Fruit fly (Drosophila melanogaster) whole organism, embryonic: ENCODE results near the gene CG6800.

Source experiments
- Asciz ChIP-seq: fragments of 200-800 bp; sonication (Bioruptor generic); optimal IDR thresholded peaks from 2 replicates; lab custom pipeline; 2017; ENCODE audit warnings: missing biosample characterization, mild to moderate bottlenecking, missing genetic modification characterization, missing genetic modification reagents
- CG10274 ChIP-seq: fragments of 200-800 bp; sonication (Bioruptor generic); optimal IDR thresholded peaks from 3 replicates; lab custom pipeline; 2017; ENCODE audit warnings: missing biosample characterization, mild to moderate bottlenecking, missing genetic modification characterization
- CG10321 ChIP-seq: fragments of 200-800 bp; sonication (Bioruptor generic); IDR thresholded peaks from 2 replicates; pipeline ENCODE4 v1.3.6; 2022; ENCODE audit warnings: missing biosample characterization, missing genetic modification characterization
- CG10366 ChIP-seq: fragments of 200-800 bp; sonication (Bioruptor generic); IDR thresholded peaks from 2 replicates; pipeline ENCODE4 v1.3.6; 2022; ENCODE audit warnings: missing biosample characterization, missing genetic modification characterization
- CG11723 ChIP-seq: fragments of 200-800 bp; sonication (Bioruptor generic); optimal IDR thresholded peaks from 2 replicates; lab custom pipeline; 2017; ENCODE audit warnings: missing biosample characterization, mild to moderate bottlenecking, missing genetic modification characterization
- CG12071 ChIP-seq: fragments of 200-800 bp; sonication (Bioruptor generic); optimal IDR thresholded peaks from 3 replicates; lab custom pipeline; 2018; ENCODE audit warnings: missing biosample characterization, mild to moderate bottlenecking, missing genetic modification characterization
- CG12104 ChIP-seq: fragments of 200-800 bp; sonication (Bioruptor generic); optimal IDR thresholded peaks from 3 replicates; lab custom pipeline; 2016; ENCODE audit warnings: missing biosample characterization, missing genetic modification characterization
- CG1233 ChIP-seq: fragments of 200-800 bp; sonication (Bioruptor generic); optimal IDR thresholded peaks from 4 replicates; lab custom pipeline; 2018; ENCODE audit warnings: missing biosample characterization, mild to moderate bottlenecking, missing genetic modification characterization
- CG12769 ChIP-seq: fragments of 200-800 bp; sonication (Bioruptor generic); optimal IDR thresholded peaks from 2 replicates; lab custom pipeline; 2019; ENCODE audit warnings: missing biosample characterization, mild to moderate bottlenecking, missing genetic modification characterization, moderate library complexity
- CG1603 ChIP-seq: fragments of 200-800 bp; sonication (Bioruptor generic); optimal IDR thresholded peaks from 2 replicates; lab custom pipeline; 2019; ENCODE audit warnings: missing biosample characterization, mild to moderate bottlenecking, missing genetic modification characterization, moderate library complexity
- CG17829 ChIP-seq: fragments of 200-800 bp; optimal IDR thresholded peaks from 2 replicates; lab custom pipeline; 2019; ENCODE audit warnings: missing biosample characterization, mild to moderate bottlenecking, missing genetic modification characterization, moderate library complexity
- CG18599 ChIP-seq: fragments of 200-800 bp; sonication (Bioruptor generic); optimal IDR thresholded peaks from 3 replicates; lab custom pipeline; 2017; ENCODE audit warnings: missing biosample characterization, missing genetic modification characterization, mild to moderate bottlenecking, moderate library complexity, missing genetic modification reagents
- CG2120 ChIP-seq: fragments of 200-800 bp; sonication (Bioruptor generic); optimal IDR thresholded peaks from 3 replicates; lab custom pipeline; 2016; ENCODE audit warnings: missing biosample characterization, missing genetic modification characterization
- CG32532 ChIP-seq: fragments of 200-800 bp; sonication (Bioruptor generic); IDR thresholded peaks from 2 replicates; pipeline ENCODE4 v1.3.6; 2022; ENCODE audit warnings: missing biosample characterization, missing genetic modification characterization
- CG32772 ChIP-seq: fragments of 200-800 bp; sonication (Bioruptor generic); IDR thresholded peaks from 2 replicates; pipeline ENCODE4 v1.3.6; 2022; ENCODE audit warnings: missing biosample characterization, missing genetic modification characterization
- CG34422 ChIP-seq: fragments of 200-800 bp; sonication (Bioruptor generic); IDR thresholded peaks from 3 replicates; pipeline ENCODE4 v1.3.6; 2022; ENCODE audit warnings: missing biosample characterization, missing genetic modification characterization
- CG6175 ChIP-seq: fragments of 200-800 bp; sonication (Bioruptor generic); IDR thresholded peaks from 3 replicates; pipeline ENCODE4 v1.3.6; 2022; ENCODE audit warnings: missing biosample characterization, missing genetic modification characterization
- CG6765 ChIP-seq: fragments of 200-800 bp; sonication (Bioruptor generic); optimal IDR thresholded peaks from 3 replicates; lab custom pipeline; 2017; ENCODE audit warnings: missing biosample characterization, mild to moderate bottlenecking, missing genetic modification characterization
- CG8478 ChIP-seq: fragments of >200 bp; optimal IDR thresholded peaks from 2 replicates; lab custom pipeline; 2018
- CoRest ChIP-seq: fragments of 200-800 bp; sonication (Bioruptor generic); optimal IDR thresholded peaks from 3 replicates; lab custom pipeline; 2018; ENCODE audit warnings: missing biosample characterization, mild to moderate bottlenecking, missing genetic modification characterization, moderate library complexity
- Fer3 ChIP-seq: fragments of 200-800 bp; sonication (Bioruptor generic); optimal IDR thresholded peaks from 2 replicates; lab custom pipeline; 2018; ENCODE audit warnings: missing biosample characterization, mild to moderate bottlenecking, missing genetic modification characterization, moderate library complexity
- Gug ChIP-seq: fragments of 200-800 bp; sonication (Bioruptor generic); IDR thresholded peaks from 4 replicates; pipeline ENCODE4 v1.3.6; 2022; ENCODE audit warnings: missing biosample characterization, missing genetic modification characterization
- Hey ChIP-seq: fragments of 200-800 bp; sonication (Bioruptor generic); optimal IDR thresholded peaks from 3 replicates; lab custom pipeline; 2018; ENCODE audit warnings: missing biosample characterization, mild to moderate bottlenecking, missing genetic modification characterization
- Mad ChIP-seq: fragments of 200-800 bp; sonication (Bioruptor generic); optimal IDR thresholded peaks from 2 replicates; lab custom pipeline; 2016; ENCODE audit warnings: missing biosample characterization, missing genetic modification characterization
- Med ChIP-seq: fragments of 200-800 bp; sonication (Bioruptor generic); peaks from one replicate; lab custom pipeline; 2016; ENCODE audit warnings: missing biosample characterization, missing genetic modification characterization, mild to moderate bottlenecking, inconsistent platforms, moderate library complexity
- Meics ChIP-seq: fragments of 200-800 bp; sonication (Bioruptor generic); optimal IDR thresholded peaks from 2 replicates; lab custom pipeline; 2017; ENCODE audit warnings: missing biosample characterization, mild to moderate bottlenecking, missing genetic modification characterization
- Scr ChIP-seq: fragments of 200-800 bp; sonication (Bioruptor generic); IDR thresholded peaks from 2 replicates; pipeline ENCODE4 v1.3.6; 2022; ENCODE audit warnings: missing biosample characterization, missing genetic modification characterization; ENCODE audit not compliant: partially characterized antibody
- Sry-δ ChIP-seq: fragments of 200-800 bp; sonication (Bioruptor generic); optimal IDR thresholded peaks from 2 replicates; lab custom pipeline; 2016; ENCODE audit warnings: missing biosample characterization, missing genetic modification characterization
- Xrp1 ChIP-seq: fragments of 200-800 bp; sonication (Bioruptor generic); IDR thresholded peaks from 2 replicates; pipeline ENCODE4 v1.3.6; 2022; ENCODE audit warnings: missing biosample characterization, missing genetic modification characterization
- abd-A ChIP-seq: fragments of 200-800 bp; sonication (Bioruptor generic); optimal IDR thresholded peaks from 3 replicates; lab custom pipeline; 2019; ENCODE audit warnings: missing biosample characterization, mild to moderate bottlenecking, missing genetic modification characterization, moderate library complexity
- aop ChIP-seq: fragments of 200-800 bp; sonication (Bioruptor generic); IDR thresholded peaks from 2 replicates; pipeline ENCODE4 v1.3.6; 2022; ENCODE audit warnings: missing biosample characterization, missing genetic modification characterization
- chm ChIP-seq: fragments of 200-800 bp; sonication (Bioruptor generic); IDR thresholded peaks from 2 replicates; pipeline ENCODE4 v1.3.6; 2022; ENCODE audit warnings: missing biosample characterization, missing genetic modification characterization
- chn ChIP-seq: fragments of 200-800 bp; sonication (Bioruptor generic); optimal IDR thresholded peaks from 2 replicates; lab custom pipeline; 2016; ENCODE audit warnings: missing biosample characterization, missing genetic modification characterization
- dan ChIP-seq: fragments of 200-800 bp; sonication (Bioruptor generic); IDR thresholded peaks from 2 replicates; pipeline ENCODE4 v1.3.6; 2022; ENCODE audit warnings: missing biosample characterization, missing genetic modification characterization
- danr ChIP-seq: fragments of 200-800 bp; sonication (Bioruptor generic); IDR thresholded peaks from 2 replicates; pipeline ENCODE4 v1.3.6; 2022; ENCODE audit warnings: missing biosample characterization, missing genetic modification characterization
- disco-r ChIP-seq: fragments of 200-800 bp; sonication (Bioruptor generic); optimal IDR thresholded peaks from 2 replicates; lab custom pipeline; 2016; ENCODE audit warnings: missing biosample characterization, missing genetic modification characterization
- eve ChIP-seq, 2 experiments: fragments of >200 bp; optimal IDR thresholded peaks; 2 replicates each; lab custom pipeline; 2017; ENCODE audit warnings: missing biosample characterization in 2 of 2, missing genetic modification characterization in 2 of 2
- fd96Cb ChIP-seq: fragments of 200-800 bp; sonication (Bioruptor generic); optimal IDR thresholded peaks from 2 replicates; lab custom pipeline; 2018; ENCODE audit warnings: missing biosample characterization, mild to moderate bottlenecking, missing genetic modification characterization, moderate library complexity
- gfzf ChIP-seq: fragments of 200-800 bp; sonication (Bioruptor generic); optimal IDR thresholded peaks from 2 replicates; lab custom pipeline; 2016; ENCODE audit warnings: missing biosample characterization, mild to moderate bottlenecking, missing genetic modification characterization, moderate library complexity
- grau ChIP-seq: fragments of 200-800 bp; optimal IDR thresholded peaks from 3 replicates; lab custom pipeline; 2019; ENCODE audit warnings: missing biosample characterization, mild to moderate bottlenecking, missing genetic modification characterization, moderate library complexity
- gsb ChIP-seq: fragments of 200-800 bp; sonication (Bioruptor generic); IDR thresholded peaks from 2 replicates; pipeline ENCODE4 v1.3.6; 2022; ENCODE audit warnings: missing biosample characterization, missing genetic modification characterization
- insv ChIP-seq, 2 experiments: fragments of 200-800 bp; sonication (Bioruptor generic); optimal IDR thresholded peaks; 3 replicates each; lab custom pipeline; 2016 to 2018; ENCODE audit warnings: missing biosample characterization in 2 of 2, missing genetic modification characterization in 2 of 2
- jing ChIP-seq: fragments of 200-800 bp; sonication (Bioruptor generic); optimal IDR thresholded peaks from 2 replicates; lab custom pipeline; 2018; ENCODE audit warnings: missing biosample characterization, mild to moderate bottlenecking, missing genetic modification characterization
- ken ChIP-seq: fragments of 200-800 bp; sonication (Bioruptor generic); IDR thresholded peaks from 3 replicates; pipeline ENCODE4 v1.3.6; 2022; ENCODE audit warnings: missing biosample characterization, missing genetic modification characterization
- nerfin-1 ChIP-seq: fragments of 200-800 bp; sonication (Bioruptor generic); optimal IDR thresholded peaks from 3 replicates; lab custom pipeline; 2019; ENCODE audit warnings: missing biosample characterization, mild to moderate bottlenecking, missing genetic modification characterization, moderate library complexity
- peb ChIP-seq: fragments of 200-800 bp; sonication (Bioruptor generic); IDR thresholded peaks from 2 replicates; pipeline ENCODE4 v1.3.6; 2022; ENCODE audit warnings: missing biosample characterization, missing genetic modification characterization
- pfk ChIP-seq: fragments of 200-800 bp; sonication (Bioruptor generic); optimal IDR thresholded peaks from 2 replicates; lab custom pipeline; 2018; ENCODE audit warnings: missing biosample characterization, mild to moderate bottlenecking, missing genetic modification characterization, moderate library complexity
- phol ChIP-seq: fragments of 200-800 bp; sonication (Bioruptor generic); optimal IDR thresholded peaks from 3 replicates; lab custom pipeline; 2018; ENCODE audit warnings: missing biosample characterization, mild to moderate bottlenecking, missing genetic modification characterization, moderate library complexity
- tin ChIP-seq: fragments of 200-800 bp; sonication (Bioruptor generic); optimal IDR thresholded peaks from 3 replicates; lab custom pipeline; 2016; ENCODE audit warnings: missing biosample characterization, missing genetic modification characterization
- tx ChIP-seq: fragments of 200-800 bp; sonication (Bioruptor generic); optimal IDR thresholded peaks from 2 replicates; lab custom pipeline; 2016; ENCODE audit warnings: missing biosample characterization, missing genetic modification characterization
- unpg ChIP-seq: fragments of 200-800 bp; sonication (Bioruptor generic); optimal IDR thresholded peaks from 3 replicates; lab custom pipeline; 2018; ENCODE audit warnings: missing biosample characterization, mild to moderate bottlenecking, missing genetic modification characterization, moderate library complexity
- zf30C ChIP-seq: fragments of 200-800 bp; sonication (Bioruptor generic); optimal IDR thresholded peaks from 3 replicates; lab custom pipeline; 2018; ENCODE audit warnings: missing biosample characterization, mild to moderate bottlenecking, missing genetic modification characterization

CG6800 gene

dm6 chr3R:21822562-21822933 is 46.6 kb downstream of the CG6800 start, which contains the start of gene CASK (continued):
- TF ChIP-seq Scr (GFP tag; lab: Robert Waterston, UW) (no peak; the same call in none of the 2 replicates), dan (GFP tag; lab: Robert Waterston, UW) (no peak), gsb (GFP tag; lab: Robert Waterston, UW) (no peak), Sry-δ (GFP tag; lab: Kevin White, UChicago) (peak; percentile 17), CG2120 (peak; percentile 24), Fer3 (tag; lab: Kevin White, UChicago) (no peak), CG6765 (no peak), phol (tag; lab: Kevin White, UChicago) (peak; percentile 15), CG12071 (GFP tag; lab: Kevin White, UChicago) (no peak), tx (GFP tag; lab: Kevin White, UChicago) (no peak), CG18599 (GFP tag; lab: Kevin White, UChicago) (no peak), CG32772 (GFP tag; lab: Robert Waterston, UW) (no peak), CG12769 (tag; lab: Kevin White, UChicago) (no peak), chn (peak; percentile 5), ken (GFP tag; lab: Robert Waterston, UW) (no peak), abd-A (tag; lab: Kevin White, UChicago) (no peak), disco-r (GFP tag; lab: Kevin White, UChicago) (no peak), CG1603 (tag; lab: Kevin White, UChicago) (peak; percentile 38), CG1233 (no peak), Med (peak; percentile 75), danr (GFP tag; lab: Robert Waterston, UW) (no peak), pfk (GFP tag; lab: Kevin White, UChicago) (no peak), Gug (GFP tag; lab: Robert Waterston, UW) (no peak; the same call in 3 of the 4 replicates), zf30C (GFP tag; lab: Kevin White, UChicago) (no peak), Hey (no peak), CG6175 (no peak), chm (GFP tag; lab: Robert Waterston, UW) (no peak), tin (GFP tag; lab: Kevin White, UChicago) (no peak), CG8478 (lab: Kevin White, UChicago) (no peak), Xrp1 (GFP tag; lab: Robert Waterston, UW) (no peak), Mad (GFP tag; lab: Kevin White, UChicago) (no peak), CG12104 (no peak), unpg (GFP tag; lab: Kevin White, UChicago) (no peak), CG32532 (GFP tag; lab: Robert Waterston, UW) (no peak), grau (tag; lab: Kevin White, UChicago) (peak; percentile 12), CG17829 (tag; lab: Kevin White, UChicago) (no peak), CG10274 (GFP tag; lab: Kevin White, UChicago) (no peak), CG10366 (GFP tag; lab: Robert Waterston, UW) (no peak), peb (GFP tag; lab: Robert Waterston, UW) (no peak), CG10321 (GFP tag; lab: Robert Waterston, UW) (no peak), gfzf (GFP tag; lab: Kevin White, UChicago) (peak; percentile 86), Asciz (GFP tag; lab: Kevin White, UChicago) (no peak), nerfin-1 (tag; lab: Kevin White, UChicago) (no peak), aop (GFP tag; lab: Robert Waterston, UW) (no peak), eve (GFP tag; optimal IDR thresholded peaks at IDR 0.05; lab: Kevin White, UChicago) (no peak), CG11723 (GFP tag; lab: Kevin White, UChicago) (no peak), fd96Cb (tag; lab: Kevin White, UChicago) (no peak), jing (GFP tag; lab: Kevin White, UChicago) (no peak), insv (GFP tag; optimal IDR thresholded peaks at IDR 0.05; lab: Kevin White, UChicago) (peak in 1 of 2 experiments; percentile 12), CoRest (tag; lab: Kevin White, UChicago) (peak; percentile 43), CG34422 (GFP tag; lab: Robert Waterston, UW) (no peak), Meics (GFP tag; lab: Kevin White, UChicago) (no peak)
